Worm (Caenorhabditis elegans): ENCODE data around the gene srlf-1.

Gene srlf-1

ce11 chrII:7789605-7790004 is 786 bp upstream of the srlf-1 start:
- TF ChIP-seq lsy-27 (tag; optimal IDR thresholded peaks at IDR 0.05; ENCODE audit: borderline replicate concordance, insufficient read depth) (no peak), F55B11.4 (tag; optimal IDR thresholded peaks at IDR 0.05; ENCODE audit: borderline replicate concordance, insufficient read depth) (no peak)

DNA sequence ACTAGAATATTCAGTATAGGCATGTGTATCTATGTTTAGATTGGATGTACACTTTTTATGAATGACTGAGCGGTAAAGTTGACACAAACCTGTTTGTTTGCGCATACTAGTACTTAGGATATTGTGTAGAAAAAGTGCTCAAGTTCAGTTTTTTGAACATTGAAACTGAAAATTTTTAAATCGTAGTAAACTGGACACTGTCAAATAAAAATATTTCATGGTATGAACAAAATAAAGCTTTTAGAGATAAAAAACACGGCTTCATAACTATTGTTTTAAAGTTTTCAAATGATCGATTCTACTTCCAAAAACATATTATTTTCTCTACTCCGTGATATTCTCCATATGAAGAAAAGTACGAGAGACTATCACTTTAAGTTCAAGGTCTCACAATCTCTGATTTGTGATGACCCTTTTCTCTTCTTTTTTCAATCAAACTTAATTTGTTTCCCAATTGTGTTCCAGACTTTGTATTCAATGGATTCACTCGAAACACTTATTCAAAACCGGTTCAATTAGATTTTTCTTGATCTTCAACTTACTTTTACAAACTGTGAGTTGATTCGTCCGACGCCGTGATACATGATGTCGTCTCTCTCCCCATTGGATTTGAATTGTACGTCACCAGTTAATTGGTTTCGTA is 1.1 kb downstream of the srlf-1 start:
- no peak for TF ChIP-seq egl-44 (GFP tag; IDR thresholded peaks at IDR 0.05)
- no peak for TF ChIP-seq sptf-2 (GFP tag; optimal IDR thresholded peaks at IDR 0.05)
- no peak for TF ChIP-seq ztf-26 (tag; optimal IDR thresholded peaks at IDR 0.05)
- TF ChIP-seq C06A6.2 (GFP tag; conservative IDR thresholded peaks at IDR 0.05) = no peak
- no peak for TF ChIP-seq snpc-1.1 (tag; optimal IDR thresholded peaks at IDR 0.05; ENCODE audit: insufficient read depth)

ce11 chrII:7792514-7792913 is 2.1 kb downstream of the srlf-1 start:
- TF ChIP-seq ztf-25 (GFP tag; IDR thresholded peaks at IDR 0.05) = no peak
- TF ChIP-seq ceh-100 (GFP tag; IDR thresholded peaks at IDR 0.05) = no peak
- no peak for TF ChIP-seq snpc-1.1 (tag; optimal IDR thresholded peaks at IDR 0.05; ENCODE audit: insufficient read depth)
- no peak for TF ChIP-seq aptf-3 (GFP tag; IDR thresholded peaks at IDR 0.05)
- TF ChIP-seq unc-62 (GFP tag; optimal IDR thresholded peaks at IDR 0.05) = no peak
- no peak for TF ChIP-seq sea-2 (GFP tag; IDR thresholded peaks at IDR 0.05)
- TF ChIP-seq T26A5.8 (tag; optimal IDR thresholded peaks at IDR 0.05) = no peak
- no peak for TF ChIP-seq F55B11.4 (tag; optimal IDR thresholded peaks at IDR 0.05; ENCODE audit: borderline replicate concordance, insufficient read depth)
- TF ChIP-seq T07F8.4 (tag; optimal IDR thresholded peaks at IDR 0.05) = no peak
- no peak for TF ChIP-seq attf-3 (GFP tag; conservative IDR thresholded peaks at IDR 0.05)
- TF ChIP-seq nhr-80 (tag; optimal IDR thresholded peaks at IDR 0.05) = no peak
- TF ChIP-seq Y95B8A.8 (GFP tag; IDR thresholded peaks at IDR 0.05) = no peak
- no peak for TF ChIP-seq lsy-27 (tag; optimal IDR thresholded peaks at IDR 0.05; ENCODE audit: borderline replicate concordance, insufficient read depth)
- TF ChIP-seq Y67H2A.10 (GFP tag; conservative IDR thresholded peaks at IDR 0.05) = no peak
- no peak for TF ChIP-seq ekl-4 (GFP tag; IDR thresholded peaks at IDR 0.05)
- TF ChIP-seq D2030.7 (GFP tag; IDR thresholded peaks at IDR 0.05) = no peak
- no peak for TF ChIP-seq nfyb-1 (GFP tag; IDR thresholded peaks at IDR 0.05)
- TF ChIP-seq xnd-1 (tag; optimal IDR thresholded peaks at IDR 0.05) = no peak
- no peak for TF ChIP-seq B0261.1 (tag; optimal IDR thresholded peaks at IDR 0.05)

DNA sequence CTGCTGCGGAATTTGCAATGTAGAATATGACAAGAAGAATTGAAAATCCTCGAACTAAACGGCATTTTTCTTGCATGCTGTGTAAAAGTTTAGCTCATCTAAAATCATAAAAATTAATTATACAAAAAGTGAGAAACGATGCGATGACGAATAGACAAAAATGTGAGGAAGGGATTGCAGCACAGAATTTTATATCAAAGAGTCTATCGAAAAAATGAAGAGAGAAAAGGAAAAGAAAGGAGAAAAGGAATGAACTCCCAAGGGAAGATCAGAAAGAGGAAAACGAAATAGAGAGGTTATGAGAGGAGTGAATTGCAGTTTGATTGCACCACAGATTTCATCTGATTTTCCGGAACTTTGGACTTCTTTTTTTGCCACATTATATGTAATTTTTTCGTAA is 3.8 kb downstream of the srlf-1 start, which contains the start of gene glr-4:
glr-4 (minus strand) TSS at position 101 of the 400 bp plus-strand sequence.
- TF ChIP-seq K12H6.12 (tag; optimal IDR thresholded peaks at IDR 0.05) = no peak
- no peak for TF ChIP-seq him-1 (tag; optimal IDR thresholded peaks at IDR 0.05)
- no peak for TF ChIP-seq madf-6 (GFP tag; IDR thresholded peaks at IDR 0.05)
- TF ChIP-seq B0261.1 (tag; optimal IDR thresholded peaks at IDR 0.05) = no peak
- TF ChIP-seq nhr-120 (GFP tag; IDR thresholded peaks at IDR 0.05) = no peak
- no peak for TF ChIP-seq F57A8.1 (GFP tag; optimal IDR thresholded peaks at IDR 0.05)
- TF ChIP-seq ccch-3 (GFP tag; optimal IDR thresholded peaks at IDR 0.05) = no peak
- TF ChIP-seq ztf-26 (tag; optimal IDR thresholded peaks at IDR 0.05) = no peak
- no peak for TF ChIP-seq rcor-1 (GFP tag; IDR thresholded peaks at IDR 0.05)
- TF ChIP-seq bed-1 (GFP tag; IDR thresholded peaks at IDR 0.05) = no peak
- TF ChIP-seq madf-10 (tag; optimal IDR thresholded peaks at IDR 0.05) = no peak
- no peak for TF ChIP-seq cebp-1 (GFP tag; IDR thresholded peaks at IDR 0.05)
- no peak for TF ChIP-seq cebp-1 (tag; optimal IDR thresholded peaks at IDR 0.05)
- TF ChIP-seq nfya-1 (tag; optimal IDR thresholded peaks at IDR 0.05; ENCODE audit: borderline replicate concordance, insufficient read depth) = no peak
- no peak for TF ChIP-seq ceh-91 (GFP tag; IDR thresholded peaks at IDR 0.05)
- TF ChIP-seq mcd-1 (GFP tag; IDR thresholded peaks at IDR 0.05) = no peak
- TF ChIP-seq let-607 (tag; optimal IDR thresholded peaks at IDR 0.05) = no peak
